Fruit fly (Drosophila melanogaster) whole organism, embryonic: Measurements from ENCODE around the gene Cp16.

Source experiments
- ATbp ChIP-seq: fragments of 200-800 bp; sonication (Bioruptor generic); optimal IDR thresholded peaks from 2 replicates; lab custom pipeline; 2017; ENCODE audit warnings: missing biosample characterization, mild to moderate bottlenecking, missing genetic modification characterization, missing genetic modification reagents
- Bdp1 ChIP-seq: fragments of 200-800 bp; sonication (Bioruptor generic); optimal IDR thresholded peaks from 3 replicates; lab custom pipeline; 2016; ENCODE audit warnings: missing biosample characterization, missing genetic modification characterization
- CG11456 ChIP-seq: fragments of 200-800 bp; sonication (Bioruptor generic); IDR thresholded peaks from 3 replicates; pipeline ENCODE4 v1.3.6; 2022; ENCODE audit warnings: missing biosample characterization, missing genetic modification characterization
- CG11696 ChIP-seq: fragments of 200-800 bp; sonication (Bioruptor generic); IDR thresholded peaks from 2 replicates; pipeline ENCODE4 v1.3.6; 2022; ENCODE audit warnings: missing biosample characterization, missing genetic modification characterization
- CG12071 ChIP-seq: fragments of 200-800 bp; sonication (Bioruptor generic); optimal IDR thresholded peaks from 3 replicates; lab custom pipeline; 2018; ENCODE audit warnings: missing biosample characterization, mild to moderate bottlenecking, missing genetic modification characterization
- CG12769 ChIP-seq: fragments of 200-800 bp; sonication (Bioruptor generic); optimal IDR thresholded peaks from 2 replicates; lab custom pipeline; 2019; ENCODE audit warnings: missing biosample characterization, mild to moderate bottlenecking, missing genetic modification characterization, moderate library complexity
- CG14441 ChIP-seq: fragments of 200-800 bp; sonication (Bioruptor generic); IDR thresholded peaks from 2 replicates; pipeline ENCODE4 v1.3.6; 2022; ENCODE audit warnings: missing biosample characterization, missing genetic modification characterization
- CG15011 ChIP-seq: fragments of 200-800 bp; sonication (Bioruptor generic); optimal IDR thresholded peaks from 3 replicates; lab custom pipeline; 2018; ENCODE audit warnings: missing biosample characterization, mild to moderate bottlenecking, missing genetic modification characterization
- CG1603 ChIP-seq: fragments of 200-800 bp; sonication (Bioruptor generic); optimal IDR thresholded peaks from 2 replicates; lab custom pipeline; 2019; ENCODE audit warnings: missing biosample characterization, mild to moderate bottlenecking, missing genetic modification characterization, moderate library complexity
- CG17361 ChIP-seq: fragments of 200-800 bp; sonication (Bioruptor generic); IDR thresholded peaks from 3 replicates; pipeline ENCODE4 v1.3.6; 2022; ENCODE audit warnings: missing biosample characterization, missing genetic modification characterization
- CG2202 ChIP-seq: fragments of 200-800 bp; sonication (Bioruptor generic); optimal IDR thresholded peaks from 2 replicates; lab custom pipeline; 2018; ENCODE audit warnings: missing biosample characterization, mild to moderate bottlenecking, missing genetic modification characterization
- CG3163 ChIP-seq: fragments of 200-800 bp; sonication (Bioruptor generic); optimal IDR thresholded peaks from 3 replicates; lab custom pipeline; 2016; ENCODE audit warnings: missing biosample characterization, missing genetic modification characterization
- CG34376 ChIP-seq: fragments of 200-800 bp; sonication (Bioruptor generic); optimal IDR thresholded peaks from 2 replicates; lab custom pipeline; 2018; ENCODE audit warnings: missing biosample characterization, mild to moderate bottlenecking, missing genetic modification characterization
- CG4282 ChIP-seq: fragments of 200-800 bp; sonication (Bioruptor generic); optimal IDR thresholded peaks from 2 replicates; lab custom pipeline; 2016; ENCODE audit warnings: missing biosample characterization, missing genetic modification characterization
- CG4730 ChIP-seq: fragments of 200-800 bp; sonication (Bioruptor generic); IDR thresholded peaks from 2 replicates; pipeline ENCODE4 v1.3.6; 2022; ENCODE audit warnings: missing biosample characterization, missing genetic modification characterization
- CG4820 ChIP-seq: fragments of 200-800 bp; sonication (Bioruptor generic); optimal IDR thresholded peaks from 3 replicates; lab custom pipeline; 2016; ENCODE audit warnings: missing biosample characterization, missing genetic modification characterization
- CG4854 ChIP-seq: fragments of 200-800 bp; sonication (Bioruptor generic); optimal IDR thresholded peaks from 2 replicates; lab custom pipeline; 2016; ENCODE audit warnings: missing biosample characterization, missing genetic modification characterization, inconsistent platforms
- CG7556 ChIP-seq: fragments of 200-800 bp; sonication (Bioruptor generic); optimal IDR thresholded peaks from 2 replicates; lab custom pipeline; 2017; ENCODE audit warnings: missing biosample characterization, mild to moderate bottlenecking, missing genetic modification characterization
- CG9932 ChIP-seq: fragments of 200-800 bp; sonication (Bioruptor generic); IDR thresholded peaks from 2 replicates; pipeline ENCODE4 v1.3.6; 2022; ENCODE audit warnings: missing biosample characterization, missing genetic modification characterization
- CTCF ChIP-seq: fragments of 200-800 bp; sonication (Bioruptor generic); optimal IDR thresholded peaks from 2 replicates; lab custom pipeline; 2017; ENCODE audit warnings: missing biosample characterization, mild to moderate bottlenecking, missing genetic modification characterization, moderate library complexity
- Dek ChIP-seq: fragments of 200-800 bp; sonication (Bioruptor generic); optimal IDR thresholded peaks from 3 replicates; lab custom pipeline; 2019; ENCODE audit warnings: missing biosample characterization, mild to moderate bottlenecking, missing genetic modification characterization, moderate library complexity
- Dref ChIP-seq: fragments of 200-800 bp; sonication (Bioruptor generic); IDR thresholded peaks from 2 replicates; pipeline ENCODE4 v1.3.6; 2022; ENCODE audit warnings: missing biosample characterization, missing genetic modification characterization
- Hey ChIP-seq: fragments of 200-800 bp; sonication (Bioruptor generic); optimal IDR thresholded peaks from 3 replicates; lab custom pipeline; 2018; ENCODE audit warnings: missing biosample characterization, mild to moderate bottlenecking, missing genetic modification characterization
- Hmr ChIP-seq: fragments of 200-800 bp; sonication (Bioruptor generic); optimal IDR thresholded peaks from 3 replicates; lab custom pipeline; 2017; ENCODE audit warnings: mild to moderate bottlenecking, missing biosample characterization, missing genetic modification reagents, missing genetic modification characterization
- Hr39 ChIP-seq: fragments of >200 bp; optimal IDR thresholded peaks from 2 replicates; lab custom pipeline; 2017
- Med ChIP-seq: fragments of 200-800 bp; sonication (Bioruptor generic); peaks from one replicate; lab custom pipeline; 2016; ENCODE audit warnings: missing biosample characterization, missing genetic modification characterization, mild to moderate bottlenecking, inconsistent platforms, moderate library complexity
- Poxn ChIP-seq: fragments of 200-800 bp; sonication (Bioruptor generic); IDR thresholded peaks from 2 replicates; pipeline ENCODE4 v1.3.6; 2022; ENCODE audit warnings: missing biosample characterization, missing genetic modification characterization
- Rfx ChIP-seq: fragments of 200-800 bp; sonication (Bioruptor generic); IDR thresholded peaks from 2 replicates; pipeline ENCODE4 v1.3.6; 2022; ENCODE audit warnings: missing biosample characterization, missing genetic modification characterization
- Ssrp ChIP-seq: fragments of 200-800 bp; sonication (Bioruptor generic); optimal IDR thresholded peaks from 2 replicates; lab custom pipeline; 2018; ENCODE audit warnings: missing biosample characterization, mild to moderate bottlenecking, missing genetic modification characterization, moderate library complexity
- al ChIP-seq: fragments of 200-800 bp; sonication (Bioruptor generic); IDR thresholded peaks from 2 replicates; pipeline ENCODE4 v1.3.6; 2022; ENCODE audit warnings: missing biosample characterization, missing genetic modification characterization
- croc ChIP-seq: fragments of 200-800 bp; sonication (Bioruptor generic); conservative IDR thresholded peaks from 3 replicates; pipeline ENCODE4 v1.3.6; 2022; ENCODE audit warnings: missing biosample characterization, missing genetic modification characterization
- dati ChIP-seq: fragments of 200-800 bp; sonication (Bioruptor generic); IDR thresholded peaks from 2 replicates; pipeline ENCODE4 v1.3.6; 2022; ENCODE audit warnings: missing biosample characterization, missing genetic modification characterization
- esg ChIP-seq: fragments of 200-800 bp; sonication (Bioruptor generic); conservative IDR thresholded peaks from 2 replicates; pipeline ENCODE4 v1.3.6; 2022; ENCODE audit warnings: missing biosample characterization, missing genetic modification characterization
- fd64A ChIP-seq: fragments of 200-800 bp; sonication (Bioruptor generic); optimal IDR thresholded peaks from 3 replicates; lab custom pipeline; 2018; ENCODE audit warnings: missing biosample characterization, mild to moderate bottlenecking, missing genetic modification characterization
- gce ChIP-seq: fragments of 200-800 bp; sonication (Bioruptor generic); IDR thresholded peaks from 3 replicates; pipeline ENCODE4 v1.3.6; 2022; ENCODE audit warnings: missing biosample characterization, missing genetic modification characterization
- gcm ChIP-seq: fragments of 200-800 bp; sonication (Bioruptor generic); optimal IDR thresholded peaks from 2 replicates; lab custom pipeline; 2019; ENCODE audit warnings: missing biosample characterization, mild to moderate bottlenecking, missing genetic modification characterization, moderate library complexity
- ham ChIP-seq: fragments of 200-800 bp; sonication (Bioruptor generic); IDR thresholded peaks from 2 replicates; pipeline ENCODE4 v1.3.6; 2022; ENCODE audit warnings: missing biosample characterization, missing genetic modification characterization
- hkb ChIP-seq, 2 experiments: fragments of 200-800 bp in 1 of 2; fragments of >200 bp in 1 of 2; sonication (Bioruptor generic) in 1 of 2; IDR thresholded peaks in 1 of 2; optimal IDR thresholded peaks in 1 of 2; 2 replicates each; pipeline versions ENCODE4 v1.3.6 to Lab custom; 2017 to 2022; ENCODE audit warnings: missing biosample characterization in 1 of 2, missing genetic modification characterization in 1 of 2
- lbe ChIP-seq: fragments of 200-800 bp; sonication (Bioruptor generic); optimal IDR thresholded peaks from 2 replicates; lab custom pipeline; 2016; ENCODE audit warnings: missing biosample characterization, mild to moderate bottlenecking, missing genetic modification characterization
- luna ChIP-seq: fragments of 200-800 bp; sonication (Bioruptor generic); optimal IDR thresholded peaks from 2 replicates; lab custom pipeline; 2016; ENCODE audit warnings: missing biosample characterization, missing genetic modification characterization
- mirr ChIP-seq: fragments of 200-800 bp; sonication (Bioruptor generic); optimal IDR thresholded peaks from 3 replicates; lab custom pipeline; 2018; ENCODE audit warnings: missing biosample characterization, mild to moderate bottlenecking, missing genetic modification characterization
- nom ChIP-seq: fragments of 200-800 bp; sonication (Bioruptor generic); optimal IDR thresholded peaks from 2 replicates; lab custom pipeline; 2017; ENCODE audit warnings: missing biosample characterization, missing genetic modification characterization, mild to moderate bottlenecking, moderate library complexity, missing genetic modification reagents
- oc ChIP-seq: fragments of 200-800 bp; sonication (Bioruptor generic); optimal IDR thresholded peaks from 2 replicates; lab custom pipeline; 2018; ENCODE audit warnings: missing biosample characterization, mild to moderate bottlenecking, missing genetic modification characterization, moderate library complexity
- org-1 ChIP-seq: fragments of 200-800 bp; sonication (Bioruptor generic); optimal IDR thresholded peaks from 2 replicates; lab custom pipeline; 2017; ENCODE audit warnings: missing biosample characterization, missing genetic modification characterization
- p53 ChIP-seq: fragments of 200-800 bp; sonication (Bioruptor generic); optimal IDR thresholded peaks from 2 replicates; lab custom pipeline; 2016; ENCODE audit warnings: missing biosample characterization, missing genetic modification characterization
- rib ChIP-seq: fragments of 200-800 bp; sonication (Bioruptor generic); IDR thresholded peaks from 2 replicates; pipeline ENCODE4 v1.3.6; 2022; ENCODE audit warnings: missing biosample characterization, missing genetic modification characterization
- sc ChIP-seq, 3 experiments: fragments of >200 bp in 2 of 3; fragments of 200-800 bp in 1 of 3; sonication (Bioruptor generic) in 1 of 3; optimal IDR thresholded peaks; 2 replicates in 2 of 3; 3 replicates in 1 of 3; lab custom pipeline; 2017; ENCODE audit warnings: mild to moderate bottlenecking in 1 of 3, missing biosample characterization in 1 of 3, missing genetic modification characterization in 1 of 3, missing genetic modification reagents in 1 of 3
- slou ChIP-seq: fragments of 200-800 bp; sonication (Bioruptor generic); optimal IDR thresholded peaks from 3 replicates; lab custom pipeline; 2016; ENCODE audit warnings: missing biosample characterization, missing genetic modification characterization
- tgo ChIP-seq: fragments of 200-800 bp; sonication (Bioruptor generic); IDR thresholded peaks from 3 replicates; pipeline ENCODE4 v1.3.6; 2022; ENCODE audit warnings: missing biosample characterization, missing genetic modification characterization
- twi ChIP-seq: fragments of 200-800 bp; optimal IDR thresholded peaks from 2 replicates; lab custom pipeline; 2019; ENCODE audit warnings: missing biosample characterization, mild to moderate bottlenecking, missing genetic modification characterization, moderate library complexity
- unpg ChIP-seq: fragments of 200-800 bp; sonication (Bioruptor generic); optimal IDR thresholded peaks from 3 replicates; lab custom pipeline; 2018; ENCODE audit warnings: missing biosample characterization, mild to moderate bottlenecking, missing genetic modification characterization, moderate library complexity
- vnd ChIP-seq: fragments of 200-800 bp; sonication (Bioruptor generic); IDR thresholded peaks from 3 replicates; pipeline ENCODE4 v1.3.6; 2022; ENCODE audit warnings: missing biosample characterization, missing genetic modification characterization; ENCODE audit not compliant: partially characterized antibody

Cp16 gene

dm6 chr3L:8689675-8690074 is 42.1 kb upstream of the Cp16 start (continued):
- TF ChIP-seq sc (optimal IDR thresholded peaks at IDR 0.05; lab: Kevin White, UChicago), result no peak
- no peak for TF ChIP-seq sc (GFP tag; optimal IDR thresholded peaks at IDR 0.05; lab: Kevin White, UChicago)
- TF ChIP-seq dati, result no peak
- TF ChIP-seq Dref (GFP tag; lab: Robert Waterston, UW), result no peak
- no peak for TF ChIP-seq tgo (GFP tag; lab: Robert Waterston, UW)
- TF ChIP-seq CG2202, result no peak
- no peak for TF ChIP-seq esg (GFP tag; lab: Robert Waterston, UW)
- 0 out of 2 replicates have a peak, but pooled peaks have one; percentile 13 for TF ChIP-seq CG4730 (GFP tag; lab: Robert Waterston, UW)
- no peak for TF ChIP-seq Hr39 (lab: Kevin White, UChicago)
- no peak for TF ChIP-seq gce
- peak; percentile 23 for TF ChIP-seq Hey (tag; lab: Kevin White, UChicago)
- TF ChIP-seq slou (GFP tag; lab: Kevin White, UChicago), result peak; percentile 40
- 0 out of 3 replicates have a peak, but pooled peaks have one; percentile 25 for TF ChIP-seq CG17361
- no peak for TF ChIP-seq CG4282 (GFP tag; lab: Kevin White, UChicago)
- TF ChIP-seq oc (tag; lab: Kevin White, UChicago), result no peak
- no peak for TF ChIP-seq nom
- TF ChIP-seq Med (GFP tag; lab: Kevin White, UChicago), result peak; percentile 87
- TF ChIP-seq CG11696 (GFP tag; lab: Robert Waterston, UW), result no peak
- TF ChIP-seq unpg (GFP tag; lab: Kevin White, UChicago), result peak; percentile 50
- TF ChIP-seq luna (GFP tag; lab: Kevin White, UChicago), result peak; percentile 23
- no peak for TF ChIP-seq ATbp (GFP tag; lab: Kevin White, UChicago)
- TF ChIP-seq CG4854 (GFP tag; lab: Kevin White, UChicago), result no peak
- TF ChIP-seq CG12071 (GFP tag; lab: Kevin White, UChicago), result peak; percentile 81
- peak; percentile 47 for TF ChIP-seq CG9932 (GFP tag; lab: Robert Waterston, UW)
- no peak for TF ChIP-seq CG14441 (GFP tag; lab: Robert Waterston, UW)
- TF ChIP-seq CG4820 (GFP tag; lab: Kevin White, UChicago), result no peak
- peak; percentile 14 for TF ChIP-seq CG1603 (tag; lab: Kevin White, UChicago)
- no peak for TF ChIP-seq vnd (GFP tag; lab: Robert Waterston, UW)
- TF ChIP-seq CG11456 (GFP tag; lab: Robert Waterston, UW), result peak; percentile 53; the same call in 1 of the 3 replicates
- no peak for TF ChIP-seq CG3163
- no peak for TF ChIP-seq Ssrp (tag; lab: Kevin White, UChicago)
- TF ChIP-seq Hmr (GFP tag; lab: Kevin White, UChicago), result peak; percentile 73
- no peak for TF ChIP-seq gcm (GFP tag; lab: Kevin White, UChicago)
- peak; percentile 66 for TF ChIP-seq Rfx (GFP tag; lab: Robert Waterston, UW)
- TF ChIP-seq Bdp1 (GFP tag; lab: Kevin White, UChicago), result no peak
- TF ChIP-seq org-1, result peak; percentile 43
- peak; percentile 46 for TF ChIP-seq CG15011 (GFP tag; lab: Kevin White, UChicago)
- peak; percentile 7 for TF ChIP-seq CG34376 (GFP tag; lab: Kevin White, UChicago)
- no peak for TF ChIP-seq ham
- peak; percentile 2 for TF ChIP-seq Dek (tag; lab: Kevin White, UChicago)
- TF ChIP-seq CTCF (GFP tag; lab: Kevin White, UChicago), result peak; percentile 6
- TF ChIP-seq rib (GFP tag; lab: Robert Waterston, UW), result peak; percentile 40; the same call in 1 of the 2 replicates
- peak; percentile 31 for TF ChIP-seq CG7556 (GFP tag; lab: Kevin White, UChicago)
- TF ChIP-seq mirr (GFP tag; lab: Kevin White, UChicago), result peak; percentile 77
- TF ChIP-seq p53 (GFP tag; lab: Kevin White, UChicago), result no peak
- no peak for TF ChIP-seq Poxn (GFP tag; lab: Robert Waterston, UW)
- no peak for TF ChIP-seq fd64A (GFP tag; lab: Kevin White, UChicago)
- TF ChIP-seq CG12769 (tag; lab: Kevin White, UChicago), result peak; percentile 87
- no peak for TF ChIP-seq croc (GFP tag; lab: Robert Waterston, UW)
- no peak for TF ChIP-seq al (GFP tag; lab: Robert Waterston, UW)
- TF ChIP-seq lbe (GFP tag; lab: Kevin White, UChicago), result no peak
- TF ChIP-seq twi (tag; lab: Kevin White, UChicago), result no peak
- no peak for TF ChIP-seq hkb (optimal IDR thresholded peaks at IDR 0.05; lab: Kevin White, UChicago)
- TF ChIP-seq hkb (GFP tag; IDR thresholded peaks at IDR 0.05; lab: Robert Waterston, UW), result 0 out of 2 replicates have a peak, but pooled peaks have one; percentile 44
